Fruit fly (Drosophila melanogaster): ENCODE measurements around the gene Hel25E.

The Hel25E gene

dm6 chr2L:5502868-5503267 lies 39.2 kb downstream of the Hel25E start:
- TF ChIP-seq Dfd (GFP tag; optimal IDR thresholded peaks at IDR 0.05) (no peak), lola (GFP tag; optimal IDR thresholded peaks at IDR 0.05) (no peak), rgr (GFP tag; optimal IDR thresholded peaks at IDR 0.05) (no peak), woc (GFP tag; optimal IDR thresholded peaks at IDR 0.05) (no peak), brk (GFP tag; optimal IDR thresholded peaks at IDR 0.05) (no peak), Myc (optimal IDR thresholded peaks at IDR 0.05) (no peak), Jra (GFP tag; optimal IDR thresholded peaks at IDR 0.05) (no peak), Hr83 (GFP tag; optimal IDR thresholded peaks at IDR 0.05; ENCODE audit: poor library complexity, severe bottlenecking) (no peak)

- TF ChIP-seq Rel (GFP tag; optimal IDR thresholded peaks at IDR 0.05) (peak; percentile 33), Rel (tag; optimal IDR thresholded peaks at IDR 0.05) (peak; percentile 48), sage (GFP tag; optimal IDR thresholded peaks at IDR 0.05) (peak; percentile 34), foxo (GFP tag; optimal IDR thresholded peaks at IDR 0.05) (peak in 1 of 2 experiments; percentile 81), N (GFP tag; optimal IDR thresholded peaks at IDR 0.05) (no peak), usp (GFP tag; optimal IDR thresholded peaks at IDR 0.05) (no peak), h (GFP tag; optimal IDR thresholded peaks at IDR 0.05) (peak; percentile 84), Sp1 (GFP tag; optimal IDR thresholded peaks at IDR 0.05) (peak; percentile 88), dsf (GFP tag; optimal IDR thresholded peaks at IDR 0.05; ENCODE audit: borderline replicate concordance) (no peak), woc (GFP tag; optimal IDR thresholded peaks at IDR 0.05) (peak; percentile 68), Hr78 (GFP tag; optimal IDR thresholded peaks at IDR 0.05) (no peak), Jra (GFP tag; optimal IDR thresholded peaks at IDR 0.05) (peak; percentile 70), ey (GFP tag; optimal IDR thresholded peaks at IDR 0.05) (peak; percentile 80), psq (GFP tag; optimal IDR thresholded peaks at IDR 0.05) (peak; percentile 72), dmrt93B (GFP tag; optimal IDR thresholded peaks at IDR 0.05) (peak; percentile 37), CG9705 (GFP tag; optimal IDR thresholded peaks at IDR 0.05) (peak; percentile 45), Dif (GFP tag; optimal IDR thresholded peaks at IDR 0.05; ENCODE audit: partially characterized antibody) (no peak), HLH106 (tag; optimal IDR thresholded peaks at IDR 0.05) (peak; percentile 83), br (GFP tag; optimal IDR thresholded peaks at IDR 0.05) (peak; percentile 72), brk (GFP tag; optimal IDR thresholded peaks at IDR 0.05) (peak; percentile 72), fru (GFP tag; optimal IDR thresholded peaks at IDR 0.05) (peak; percentile 87), rgr (GFP tag; optimal IDR thresholded peaks at IDR 0.05) (peak; percentile 76), tai (GFP tag; optimal IDR thresholded peaks at IDR 0.05) (peak; percentile 37), OdsH (GFP tag; optimal IDR thresholded peaks at IDR 0.05) (peak; percentile 80), Hnf4 (GFP tag; optimal IDR thresholded peaks at IDR 0.05) (peak; percentile 58), sv (GFP tag; optimal IDR thresholded peaks at IDR 0.05) (no peak)
Observed at dm6 chr2L:5501335-5501734, 40.8 kb downstream of the Hel25E start.

- TF ChIP-seq h (GFP tag; optimal IDR thresholded peaks at IDR 0.05): no peak
- no peak for TF ChIP-seq Hr78 (GFP tag; optimal IDR thresholded peaks at IDR 0.05)
- no peak for TF ChIP-seq br (GFP tag; optimal IDR thresholded peaks at IDR 0.05)
- TF ChIP-seq Hnf4 (GFP tag; optimal IDR thresholded peaks at IDR 0.05): no peak
- TF ChIP-seq Sp1 (GFP tag; optimal IDR thresholded peaks at IDR 0.05): no peak
- no peak for TF ChIP-seq CrebA (GFP tag; optimal IDR thresholded peaks at IDR 0.05; ENCODE audit: borderline replicate concordance)
- no peak for TF ChIP-seq woc (GFP tag; optimal IDR thresholded peaks at IDR 0.05)
- no peak for TF ChIP-seq Dif (GFP tag; optimal IDR thresholded peaks at IDR 0.05; ENCODE audit: partially characterized antibody)
- no peak for TF ChIP-seq dl (GFP tag; optimal IDR thresholded peaks at IDR 0.05; ENCODE audit: insufficient read depth in 1 of 2, partially characterized antibody in 2 of 2)
- TF ChIP-seq dsf (GFP tag; optimal IDR thresholded peaks at IDR 0.05; ENCODE audit: borderline replicate concordance): no peak
Observed at dm6 chr2L:5499458-5499857, 42.7 kb downstream of the Hel25E start.

DNA sequence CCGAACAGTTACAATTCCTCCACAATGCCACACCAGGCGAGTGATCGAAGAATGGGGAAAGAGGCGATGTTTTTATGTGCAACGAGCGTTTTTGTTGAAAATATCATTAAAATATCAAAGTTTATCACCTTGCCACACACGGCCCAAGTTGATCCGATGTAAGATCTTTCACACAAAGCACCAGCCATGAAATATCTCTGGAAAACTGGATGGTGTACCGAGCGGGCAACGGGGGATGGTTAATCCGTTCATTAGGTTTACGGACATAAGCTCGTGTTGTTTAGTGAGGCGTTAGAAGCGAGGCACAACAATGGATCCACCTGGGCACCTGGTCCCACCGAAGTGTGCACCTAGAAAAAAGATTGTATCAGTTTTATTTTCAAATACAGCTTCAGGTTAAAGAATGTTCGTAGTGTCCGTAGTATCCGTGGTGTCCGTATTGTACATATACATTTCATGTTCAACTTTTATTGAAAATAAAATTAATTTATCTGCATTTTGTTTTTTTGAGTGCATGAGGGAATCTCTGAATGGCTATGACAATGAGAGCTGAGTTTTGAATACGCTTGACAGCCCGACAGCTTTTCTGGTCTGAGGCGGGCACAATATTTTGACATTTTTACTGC lies 45.5 kb downstream of the Hel25E start:
- peak; percentile 5 for TF ChIP-seq sv (GFP tag; optimal IDR thresholded peaks at IDR 0.05)
- no peak for TF ChIP-seq dmrt93B (GFP tag; optimal IDR thresholded peaks at IDR 0.05)
- no peak for TF ChIP-seq Jra (GFP tag; optimal IDR thresholded peaks at IDR 0.05)
- TF ChIP-seq rgr (GFP tag; optimal IDR thresholded peaks at IDR 0.05): peak; percentile 13
- TF ChIP-seq h (GFP tag; optimal IDR thresholded peaks at IDR 0.05): peak; percentile 15

All from whole organism, wandering third instar larva.